Worm (Caenorhabditis elegans) whole organism, L1 larva: Measurements from ENCODE around the gene srp-6.

Experiments used
- xbp-1 ChIP-seq: sonication (generic microtip); optimal IDR thresholded peaks from 2 replicates; lab custom pipeline; 2016; ENCODE audit warnings: missing genetic modification characterization, missing compliant biosample characterization
- zag-1 ChIP-seq: fragments of 150-350 bp; optimal IDR thresholded peaks from 2 replicates; lab custom pipeline; 2014; ENCODE audit warnings: missing biosample characterization, missing genetic modification characterization

- TF ChIP-seq zag-1 (tag; lab: Kevin White, UChicago) (no peak), xbp-1 (no peak)
Measured at ce11 chrV:7420162-7420561, 34.3 kb upstream of the srp-6 start, which contains the start of gene srxa-4.
